Worm (Caenorhabditis elegans): ENCODE data around the gene K02E10.6.
A peak's percentile ranks its signal among the peaks of the same experiment; 100 is the strongest.

Gene K02E10.6

ce11 chrX:2494296-2494695, 11.7 kb upstream of the K02E10.6 start:
- TF ChIP-seq lin-13 (GFP tag; optimal IDR thresholded peaks at IDR 0.05) (no peak), elt-1 (tag; optimal IDR thresholded peaks at IDR 0.05) (no peak)

ce11 chrX:2493586-2494175, 11.1 kb upstream of the K02E10.6 start:
- TF ChIP-seq snpc-4 (tag; optimal IDR thresholded peaks at IDR 0.05) (peak; percentile 19), zag-1 (tag; optimal IDR thresholded peaks at IDR 0.05) (no peak), nhr-11 (tag; optimal IDR thresholded peaks at IDR 0.05) (no peak), mab-5 (tag; optimal IDR thresholded peaks at IDR 0.05) (no peak), mbf-1 (tag; optimal IDR thresholded peaks at IDR 0.05) (no peak), lsy-2 (tag; optimal IDR thresholded peaks at IDR 0.05) (no peak)

ce11 chrX:2488526-2489098, 6.0 kb upstream of the K02E10.6 start, which contains the start of gene hid-1:
hid-1 (plus strand) TSS chrX:2489048.
- TF ChIP-seq nhr-23 (tag; optimal IDR thresholded peaks at IDR 0.05) (no peak), skn-1 (tag; optimal IDR thresholded peaks at IDR 0.05) (no peak), lin-39 (tag; optimal IDR thresholded peaks at IDR 0.05) (no peak), nhr-6 (tag; optimal IDR thresholded peaks at IDR 0.05) (no peak), unc-55 (GFP tag; optimal IDR thresholded peaks at IDR 0.05) (no peak), nhr-237 (tag; optimal IDR thresholded peaks at IDR 0.05) (no peak), ztf-1 (GFP tag; conservative IDR thresholded peaks at IDR 0.05) (no peak), nhr-129 (tag; optimal IDR thresholded peaks at IDR 0.05) (no peak), lin-13 (GFP tag; optimal IDR thresholded peaks at IDR 0.05) (no peak), gmeb-1 (tag; optimal IDR thresholded peaks at IDR 0.05) (no peak), mdl-1 (tag; optimal IDR thresholded peaks at IDR 0.05) (no peak), sma-9 (GFP tag; optimal IDR thresholded peaks at IDR 0.05) (peak; percentile 14), sma-9 (tag; optimal IDR thresholded peaks at IDR 0.05) (no peak), lsy-2 (tag; optimal IDR thresholded peaks at IDR 0.05) (peak in 1 of 2 experiments; percentile 13), sem-4 (tag; optimal IDR thresholded peaks at IDR 0.05) (peak; percentile 21), nhr-11 (tag; optimal IDR thresholded peaks at IDR 0.05) (no peak), unc-62 (GFP tag; optimal IDR thresholded peaks at IDR 0.05) (no peak), ZK546.5 (tag; optimal IDR thresholded peaks at IDR 0.05) (no peak), mbf-1 (tag; optimal IDR thresholded peaks at IDR 0.05) (no peak), crh-2 (tag; optimal IDR thresholded peaks at IDR 0.05) (no peak), nhr-12 (tag; optimal IDR thresholded peaks at IDR 0.05) (no peak), nhr-25 (tag; optimal IDR thresholded peaks at IDR 0.05) (no peak), C34F6.9 (tag; optimal IDR thresholded peaks at IDR 0.05) (peak; percentile 51), unc-39 (tag; optimal IDR thresholded peaks at IDR 0.05) (no peak), ceh-16 (tag; optimal IDR thresholded peaks at IDR 0.05) (no peak), snpc-4 (tag; optimal IDR thresholded peaks at IDR 0.05) (no peak), nhr-10 (tag; optimal IDR thresholded peaks at IDR 0.05) (no peak), Y55F3AM.14 (GFP tag; optimal IDR thresholded peaks at IDR 0.05) (no peak), ceh-82 (tag; optimal IDR thresholded peaks at IDR 0.05) (no peak), alr-1 (tag; optimal IDR thresholded peaks at IDR 0.05) (no peak), ztf-4 (tag; optimal IDR thresholded peaks at IDR 0.05) (no peak), nhr-21 (tag; optimal IDR thresholded peaks at IDR 0.05) (no peak), fos-1 (tag; optimal IDR thresholded peaks at IDR 0.05) (no peak), elt-1 (tag; optimal IDR thresholded peaks at IDR 0.05) (no peak), egl-27 (tag; optimal IDR thresholded peaks at IDR 0.05) (no peak), nhr-77 (tag; optimal IDR thresholded peaks at IDR 0.05) (no peak), ama-1 (optimal IDR thresholded peaks at IDR 0.05) (no peak), lin-11 (tag; optimal IDR thresholded peaks at IDR 0.05) (peak; percentile 2), R02D3.7 (tag; optimal IDR thresholded peaks at IDR 0.05) (no peak), sma-3 (GFP tag; optimal IDR thresholded peaks at IDR 0.05) (no peak), aly-2 (tag; optimal IDR thresholded peaks at IDR 0.05) (no peak), F13H6.1 (tag; optimal IDR thresholded peaks at IDR 0.05) (no peak), mab-5 (tag; optimal IDR thresholded peaks at IDR 0.05) (no peak), elt-3 (tag; optimal IDR thresholded peaks at IDR 0.05) (no peak), dmd-4 (tag; optimal IDR thresholded peaks at IDR 0.05) (no peak)

All from whole organism, L2 larva.